Worm (Caenorhabditis elegans) whole organism, L4 larva: ENCODE measurements around the gene K10D2.8.
A peak's percentile ranks its signal among the peaks of the same experiment; 100 is the strongest.

Experiments
- F10B5.3 ChIP-seq: sonication (generic microtip); optimal IDR thresholded peaks from 2 replicates; lab custom pipeline; 2016; ENCODE audit warnings: mild to moderate bottlenecking, missing genetic modification characterization, missing compliant biosample characterization
- F26F4.8 ChIP-seq: fragments of 200-800 bp; sonication (Bioruptor generic); conservative IDR thresholded peaks from 2 replicates; pipeline ENCODE4 v1.3.6; 2022; ENCODE audit warnings: missing genetic modification characterization, missing compliant biosample characterization
- F44E2.7 ChIP-seq: fragments of 200-800 bp; sonication (Bioruptor generic); IDR thresholded peaks from 2 replicates; pipeline ENCODE4 v2.1.2; 2022; ENCODE audit warnings: missing genetic modification characterization, missing compliant biosample characterization
- Y5F2A.4 ChIP-seq: fragments of 200-800 bp; sonication (Bioruptor generic); optimal IDR thresholded peaks from 2 replicates; lab custom pipeline; 2018; ENCODE audit warnings: mild to moderate bottlenecking, missing genetic modification characterization, missing compliant biosample characterization
- ceh-20 ChIP-seq: fragments of 200-800 bp; sonication (Bioruptor generic); IDR thresholded peaks from 2 replicates; pipeline ENCODE4 v1.3.6; 2022; ENCODE audit warnings: missing genetic modification reagents, missing genetic modification characterization, missing compliant biosample characterization
- ceh-44 ChIP-seq: fragments of 200-800 bp; sonication (Bioruptor generic); IDR thresholded peaks from 2 replicates; pipeline ENCODE4 v1.3.6; 2022; ENCODE audit warnings: missing genetic modification reagents, missing genetic modification characterization, missing compliant biosample characterization
- ceh-82 ChIP-seq: sonication (generic microtip); optimal IDR thresholded peaks from 2 replicates; lab custom pipeline; 2017; ENCODE audit warnings: missing biosample characterization, missing genetic modification characterization
- ces-1 ChIP-seq: fragments of 150-350 bp; sonication (generic microtip); optimal IDR thresholded peaks from 4 replicates; lab custom pipeline; 2014; ENCODE audit warnings: missing biosample characterization, missing genetic modification reagents, missing genetic modification characterization
- daf-16 ChIP-seq, 3 experiments: sonication (generic microtip); optimal IDR thresholded peaks; 2 replicates each; lab custom pipeline; 2016 to 2017; ENCODE audit warnings: missing genetic modification characterization in 3 of 3, missing genetic modification reagents in 3 of 3, mild to moderate bottlenecking in 2 of 3, missing compliant biosample characterization in 2 of 3, missing biosample characterization in 1 of 3, moderate library complexity in 1 of 3
- daf-19 ChIP-seq: fragments of 200-800 bp; sonication (Bioruptor generic); conservative IDR thresholded peaks from 2 replicates; pipeline ENCODE4 v1.3.6; 2022; ENCODE audit warnings: missing genetic modification characterization, missing compliant biosample characterization
- dmd-9 ChIP-seq: fragments of 200-800 bp; sonication (Bioruptor generic); IDR thresholded peaks from 2 replicates; pipeline ENCODE4 v1.3.6; 2022; ENCODE audit warnings: missing genetic modification reagents, missing genetic modification characterization, missing compliant biosample characterization
- dpl-1 ChIP-seq: fragments of 150-350 bp; optimal IDR thresholded peaks from 2 replicates; lab custom pipeline; 2014; ENCODE audit warnings: missing biosample characterization, missing genetic modification reagents, missing genetic modification characterization
- dve-1 ChIP-seq: sonication (generic microtip); optimal IDR thresholded peaks from 2 replicates; lab custom pipeline; 2017; ENCODE audit warnings: antibody characterized with exemption, mild to moderate bottlenecking, missing genetic modification characterization, missing compliant biosample characterization; ENCODE audit not compliant: insufficient read depth
- gei-8 ChIP-seq: fragments of 200-800 bp; sonication (Bioruptor generic); optimal IDR thresholded peaks from 2 replicates; lab custom pipeline; 2018; ENCODE audit warnings: mild to moderate bottlenecking, missing genetic modification characterization, missing compliant biosample characterization
- hif-1 ChIP-seq, 2 experiments: sonication (generic microtip); optimal IDR thresholded peaks; 2 replicates each; lab custom pipeline; 2016 to 2017; ENCODE audit warnings: missing compliant biosample characterization in 2 of 2, missing genetic modification characterization in 2 of 2, missing genetic modification reagents in 2 of 2, missing genotype in 2 of 2, mild to moderate bottlenecking in 1 of 2
- lin-13 ChIP-seq: fragments of 150-350 bp; optimal IDR thresholded peaks from 2 replicates; lab custom pipeline; 2014; ENCODE audit warnings: missing biosample characterization, missing genetic modification reagents, missing genetic modification characterization
- lin-38 ChIP-seq: fragments of 200-800 bp; sonication (Bioruptor generic); IDR thresholded peaks from 2 replicates; pipeline ENCODE4 v1.3.6; 2022; ENCODE audit warnings: missing genetic modification reagents, missing genetic modification characterization, missing compliant biosample characterization
- lsy-2 ChIP-seq, 2 experiments: fragments of 150-350 bp in 1 of 2; sonication (generic microtip) in 1 of 2; optimal IDR thresholded peaks; 2 replicates each; lab custom pipeline; 2014 to 2017; ENCODE audit warnings: missing biosample characterization in 2 of 2, missing genetic modification characterization in 2 of 2
- madf-9 ChIP-seq: fragments of 200-800 bp; sonication (Bioruptor generic); conservative IDR thresholded peaks from 2 replicates; pipeline ENCODE4 v1.3.6; 2022; ENCODE audit warnings: missing genetic modification reagents, missing genetic modification characterization, missing compliant biosample characterization
- mdl-1 ChIP-seq, 2 experiments: fragments of 150-350 bp in 1 of 2; sonication (generic microtip) in 1 of 2; optimal IDR thresholded peaks; 2 replicates each; lab custom pipeline; 2014 to 2017; ENCODE audit warnings: missing biosample characterization in 2 of 2, missing genetic modification characterization in 2 of 2
- mes-2 ChIP-seq: sonication (generic microtip); optimal IDR thresholded peaks from 2 replicates; lab custom pipeline; 2016; ENCODE audit warnings: missing genotype, mild to moderate bottlenecking, missing genetic modification characterization, missing compliant biosample characterization; ENCODE audit not compliant: poor library complexity, severe bottlenecking
- nhr-102 ChIP-seq: sonication (generic microtip); optimal IDR thresholded peaks from 2 replicates; lab custom pipeline; 2016; ENCODE audit warnings: mild to moderate bottlenecking, missing genetic modification characterization, moderate library complexity, missing compliant biosample characterization
- nhr-48 ChIP-seq: sonication (generic microtip); optimal IDR thresholded peaks from 2 replicates; lab custom pipeline; 2016; ENCODE audit warnings: mild to moderate bottlenecking, missing genetic modification characterization, missing compliant biosample characterization
- nhr-6 ChIP-seq: fragments of 150-350 bp; optimal IDR thresholded peaks from 2 replicates; lab custom pipeline; 2014; ENCODE audit warnings: missing biosample characterization, missing genetic modification characterization
- nhr-76 ChIP-seq: fragments of 150-350 bp; optimal IDR thresholded peaks from 2 replicates; lab custom pipeline; 2014; ENCODE audit warnings: missing biosample characterization, missing genetic modification characterization
- nhr-77 ChIP-seq: fragments of 150-350 bp; optimal IDR thresholded peaks from 2 replicates; lab custom pipeline; 2014; ENCODE audit warnings: missing biosample characterization, missing genetic modification characterization
- sdz-12 ChIP-seq: fragments of 200-800 bp; sonication (Bioruptor generic); optimal IDR thresholded peaks from 2 replicates; lab custom pipeline; 2018; ENCODE audit warnings: mild to moderate bottlenecking, missing genetic modification characterization, missing compliant biosample characterization
- snpc-1.2 ChIP-seq: fragments of 200-800 bp; sonication (Bioruptor generic); IDR thresholded peaks from 2 replicates; pipeline ENCODE4 v1.3.6; 2022; ENCODE audit warnings: missing genetic modification reagents, missing genetic modification characterization, missing compliant biosample characterization
- snpc-4 ChIP-seq: fragments of 150-350 bp; optimal IDR thresholded peaks from 2 replicates; lab custom pipeline; 2014; ENCODE audit warnings: missing biosample characterization, missing genetic modification characterization
- spr-1 ChIP-seq: sonication (generic microtip); optimal IDR thresholded peaks from 2 replicates; lab custom pipeline; 2016; ENCODE audit warnings: mild to moderate bottlenecking, missing genetic modification characterization, missing compliant biosample characterization
- unc-62 ChIP-seq, 3 experiments: fragments of 150-350 bp in 1 of 3; sonication (generic microtip); optimal IDR thresholded peaks in 2 of 3; peaks in 1 of 3; 1 replicate in 1 of 3; 2 replicates in 2 of 3; lab custom pipeline; 2014 to 2017; ENCODE audit warnings: missing biosample characterization in 3 of 3, missing genetic modification characterization in 3 of 3, missing genetic modification reagents in 3 of 3, missing genotype in 1 of 3
- zfp-3 ChIP-seq: fragments of 200-800 bp; sonication (Bioruptor generic); conservative IDR thresholded peaks from 2 replicates; pipeline ENCODE4 v1.3.6; 2022; ENCODE audit warnings: missing genetic modification reagents, missing genetic modification characterization, missing compliant biosample characterization
- ztf-7 ChIP-seq: fragments of 150-350 bp; optimal IDR thresholded peaks from 2 replicates; lab custom pipeline; 2014; ENCODE audit warnings: missing biosample characterization, missing genetic modification characterization

The K10D2.8 gene

DNA sequence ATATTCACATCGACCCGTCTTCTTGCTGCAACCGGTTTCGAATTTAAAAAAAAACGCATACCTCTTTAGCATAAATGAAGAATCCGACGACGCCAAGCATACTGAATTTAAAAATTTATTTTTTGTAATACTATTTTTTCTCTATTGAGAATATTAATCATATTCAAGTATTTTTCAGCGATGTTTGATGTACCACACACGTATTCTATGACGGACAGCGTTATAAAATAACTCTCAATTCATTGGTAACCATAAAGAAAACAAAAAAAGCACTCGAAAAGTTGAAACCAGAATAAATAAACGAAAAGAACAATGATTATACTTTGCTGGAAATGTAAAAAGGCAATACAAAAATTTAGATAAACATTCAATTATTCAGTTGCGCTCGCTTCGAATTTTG is 29.0 kb upstream of the K10D2.8 start, which contains the start of gene T10F2.5:
T10F2.5 (minus strand) TSS at position 101 of the 400 bp plus-strand sequence.
- TF ChIP-seq mdl-1 (tag; optimal IDR thresholded peaks at IDR 0.05; lab: Kevin White, UChicago) (no peak), lin-38 (GFP tag; lab: Robert Waterston, UW) (peak; percentile 34), nhr-76 (tag; lab: Kevin White, UChicago) (no peak)

DNA sequence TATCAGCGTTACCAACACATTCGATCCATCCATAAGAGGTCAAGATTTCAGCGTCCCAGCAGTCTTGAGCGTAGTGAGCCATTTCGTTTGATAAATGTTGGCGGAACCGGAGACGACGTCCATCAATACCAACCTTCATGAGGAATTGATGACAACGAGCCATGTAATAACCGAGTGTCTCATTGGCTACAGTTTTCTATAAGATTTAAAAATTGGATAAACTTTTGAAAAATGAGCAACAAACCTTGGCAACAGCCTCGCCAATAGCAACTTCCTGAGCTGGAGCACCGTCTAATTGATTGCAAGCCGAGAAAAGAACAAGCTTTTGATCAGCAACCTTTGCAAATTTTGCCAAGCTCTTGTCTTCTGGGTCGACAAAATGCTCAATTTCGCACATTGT is 27.7 kb upstream of the K10D2.8 start:
- TF ChIP-seq hif-1 (tag; optimal IDR thresholded peaks at IDR 0.05; lab: Kevin White, UChicago) (no peak), unc-62 (GFP tag; optimal IDR thresholded peaks at IDR 0.05 in 1 of 2; lab: Kevin White, UChicago) (peak in 1 of 2 experiments; percentile 91), unc-62 (tag; optimal IDR thresholded peaks at IDR 0.05; lab: Kevin White, UChicago) (no peak), daf-19 (GFP tag; lab: Robert Waterston, UW) (no peak), nhr-48 (tag; lab: Kevin White, UChicago) (no peak), F26F4.8 (GFP tag; lab: Robert Waterston, UW) (0 out of 2 replicates have a peak, but pooled peaks have one; percentile 12)

DNA sequence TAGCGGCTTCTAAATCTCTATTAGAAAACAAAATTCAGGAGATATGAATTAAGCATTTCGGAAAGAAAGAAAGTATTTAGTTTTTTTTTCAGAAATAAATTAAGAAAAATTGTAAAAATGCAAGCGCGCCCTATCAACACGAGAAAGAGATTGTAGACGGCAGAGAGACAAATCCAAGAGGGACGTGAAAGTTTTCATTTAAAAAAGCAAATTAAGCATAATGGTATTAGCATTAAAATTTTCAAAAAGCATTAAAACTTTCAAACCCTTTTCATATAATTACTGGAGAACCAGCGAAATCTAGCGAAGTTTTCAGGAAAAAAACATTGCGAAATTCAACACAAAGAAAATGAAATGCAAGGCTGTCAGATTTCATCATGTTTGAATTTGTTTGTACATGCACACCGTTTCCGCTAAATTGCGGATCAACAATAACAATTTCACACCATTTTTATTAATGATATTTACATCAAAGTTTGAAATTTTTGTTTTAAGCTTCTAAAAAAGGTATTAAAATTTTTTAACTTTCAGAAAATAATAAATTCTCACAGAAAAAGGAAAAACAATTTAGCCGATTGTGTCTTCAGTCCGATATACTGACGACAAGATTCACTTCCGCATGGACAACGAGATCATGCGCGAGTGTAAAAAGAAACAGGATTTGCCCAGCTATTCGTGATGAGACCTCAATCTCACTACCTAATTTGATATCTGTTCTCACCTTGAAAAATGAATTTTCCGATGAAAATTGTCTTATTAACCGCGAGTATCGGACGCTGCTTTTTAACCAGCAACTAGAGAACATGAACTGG is 25.5 kb upstream of the K10D2.8 start, which contains the start of gene gars-1:
gars-1 (minus strand) TSS at position 808 of the 812 bp plus-strand sequence.
- no peak for TF ChIP-seq unc-62 (GFP tag; optimal IDR thresholded peaks at IDR 0.05 in 1 of 2; lab: Kevin White, UChicago)
- no peak for TF ChIP-seq unc-62 (tag; optimal IDR thresholded peaks at IDR 0.05; lab: Kevin White, UChicago)
- TF ChIP-seq daf-16 (GFP tag; optimal IDR thresholded peaks at IDR 0.05; lab: Kevin White, UChicago) = no peak
- TF ChIP-seq daf-16 (tag; optimal IDR thresholded peaks at IDR 0.05; lab: Kevin White, UChicago) = peak; percentile 14
- TF ChIP-seq madf-9 (GFP tag; lab: Robert Waterston, UW) = no peak
- TF ChIP-seq snpc-4 (tag; lab: Kevin White, UChicago) = no peak
- TF ChIP-seq dmd-9 (GFP tag; lab: Robert Waterston, UW) = no peak
- TF ChIP-seq dpl-1 = peak; percentile 11
- peak; percentile 17 for TF ChIP-seq nhr-6
- TF ChIP-seq nhr-77 (tag; lab: Kevin White, UChicago) = peak; percentile 9
- peak in 1 of 2 experiments; percentile 2 for TF ChIP-seq lsy-2 (tag; optimal IDR thresholded peaks at IDR 0.05; lab: Kevin White, UChicago)
- 0 out of 2 replicates have a peak, but pooled peaks have one; percentile 12 for TF ChIP-seq lin-38 (GFP tag; lab: Robert Waterston, UW)
- TF ChIP-seq ceh-20 (GFP tag; lab: Robert Waterston, UW) = no peak
- no peak for TF ChIP-seq ces-1 (GFP tag; lab: Kevin White, UChicago)
- no peak for TF ChIP-seq snpc-1.2 (GFP tag; lab: Robert Waterston, UW)
- peak; percentile 8 for TF ChIP-seq mes-2 (tag; lab: Kevin White, UChicago)

DNA sequence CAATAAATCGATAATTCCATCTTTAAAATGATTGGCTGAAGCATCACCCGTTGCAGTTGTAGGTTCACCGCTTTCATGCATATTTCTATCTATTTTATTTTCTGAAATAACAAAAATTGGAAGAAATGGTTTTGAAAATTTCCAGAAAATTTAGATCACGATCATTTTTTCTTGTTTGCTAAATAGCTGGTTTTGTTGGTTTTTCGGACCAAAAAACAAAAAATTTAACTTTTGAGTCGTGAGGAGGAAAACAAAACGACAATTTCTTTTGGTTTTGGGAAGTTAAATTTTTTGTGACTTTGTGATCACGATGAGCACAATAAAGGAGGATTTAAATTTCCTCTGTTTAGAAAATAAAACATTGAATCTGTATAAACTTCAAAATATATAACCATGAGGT is 23.3 kb upstream of the K10D2.8 start, which contains the start of gene T10F2.2:
T10F2.2 (minus strand) TSS at position 101 of the 400 bp plus-strand sequence.
- TF ChIP-seq sdz-12 = no peak
- no peak for TF ChIP-seq F44E2.7 (GFP tag; lab: Robert Waterston, UW)
- TF ChIP-seq ztf-7 (tag; lab: Kevin White, UChicago) = no peak
- TF ChIP-seq lin-38 (GFP tag; lab: Robert Waterston, UW) = no peak
- TF ChIP-seq F26F4.8 (GFP tag; lab: Robert Waterston, UW) = no peak
- TF ChIP-seq ceh-82 (tag; lab: Kevin White, UChicago) = no peak
- no peak for TF ChIP-seq lin-13 (GFP tag; lab: Kevin White, UChicago)
- no peak for TF ChIP-seq ceh-44 (GFP tag; lab: Robert Waterston, UW)
- no peak for TF ChIP-seq F10B5.3
- no peak for TF ChIP-seq dve-1 (tag; lab: Kevin White, UChicago)
- TF ChIP-seq Y5F2A.4 = no peak
- no peak for TF ChIP-seq nhr-102 (tag; lab: Kevin White, UChicago)
- no peak for TF ChIP-seq spr-1 (tag; lab: Kevin White, UChicago)
- no peak for TF ChIP-seq zfp-3 (GFP tag; lab: Robert Waterston, UW)
- TF ChIP-seq gei-8 (GFP tag; lab: Kevin White, UChicago) = no peak
